Fruit fly (Drosophila melanogaster) whole organism, embryonic: ENCODE measurements around the gene Parg.
A peak's percentile ranks its signal among the peaks of the same experiment; 100 is the strongest.

Experiments used
- Asciz ChIP-seq: fragments of 200-800 bp; sonication (Bioruptor generic); optimal IDR thresholded peaks from 2 replicates; lab custom pipeline; 2017; ENCODE audit warnings: missing biosample characterization, mild to moderate bottlenecking, missing genetic modification characterization, missing genetic modification reagents
- Atf-2 ChIP-seq: fragments of 200-800 bp; sonication (Bioruptor generic); optimal IDR thresholded peaks from 2 replicates; lab custom pipeline; 2016; ENCODE audit warnings: missing biosample characterization, missing genetic modification characterization
- Bteb2 ChIP-seq: fragments of 200-800 bp; sonication (Bioruptor generic); optimal IDR thresholded peaks from 2 replicates; lab custom pipeline; 2016; ENCODE audit warnings: missing biosample characterization, missing genetic modification characterization
- CG10267 ChIP-seq: fragments of 200-800 bp; sonication (Bioruptor generic); optimal IDR thresholded peaks from 2 replicates; lab custom pipeline; 2018; ENCODE audit warnings: missing biosample characterization, mild to moderate bottlenecking, missing genetic modification characterization, moderate library complexity
- CG12155 ChIP-seq: fragments of 200-800 bp; sonication (Bioruptor generic); optimal IDR thresholded peaks from 3 replicates; lab custom pipeline; 2016; ENCODE audit warnings: missing biosample characterization, missing genetic modification characterization
- CG13624 ChIP-seq: fragments of 200-800 bp; sonication (Bioruptor generic); optimal IDR thresholded peaks from 2 replicates; lab custom pipeline; 2016; ENCODE audit warnings: missing biosample characterization, missing genetic modification characterization
- CG15269 ChIP-seq: fragments of 200-800 bp; sonication (Bioruptor generic); optimal IDR thresholded peaks from 2 replicates; lab custom pipeline; 2018; ENCODE audit warnings: missing biosample characterization, mild to moderate bottlenecking, missing genetic modification characterization, moderate library complexity
- CG1603 ChIP-seq: fragments of 200-800 bp; sonication (Bioruptor generic); optimal IDR thresholded peaks from 2 replicates; lab custom pipeline; 2019; ENCODE audit warnings: missing biosample characterization, mild to moderate bottlenecking, missing genetic modification characterization, moderate library complexity
- CG17328 ChIP-seq: fragments of 200-800 bp; sonication (Bioruptor generic); IDR thresholded peaks from 2 replicates; pipeline ENCODE4 v1.3.6; 2022; ENCODE audit warnings: missing biosample characterization, missing genetic modification characterization
- CG2116 ChIP-seq: fragments of 200-800 bp; sonication (Bioruptor generic); optimal IDR thresholded peaks from 3 replicates; lab custom pipeline; 2018; ENCODE audit warnings: missing biosample characterization, mild to moderate bottlenecking, missing genetic modification characterization
- CG34224 ChIP-seq: fragments of 200-800 bp; sonication (Bioruptor generic); IDR thresholded peaks from 3 replicates; pipeline ENCODE4 v1.3.6; 2022; ENCODE audit warnings: missing biosample characterization, missing genetic modification characterization; ENCODE audit not compliant: partially characterized antibody
- CG3838 ChIP-seq: fragments of 200-800 bp; sonication (Bioruptor generic); optimal IDR thresholded peaks from 3 replicates; lab custom pipeline; 2016; ENCODE audit warnings: missing biosample characterization, missing genetic modification characterization
- CG4707 ChIP-seq: fragments of 200-800 bp; sonication (Bioruptor generic); optimal IDR thresholded peaks from 2 replicates; lab custom pipeline; 2018; ENCODE audit warnings: missing biosample characterization, mild to moderate bottlenecking, missing genetic modification characterization, moderate library complexity
- CG4730 ChIP-seq: fragments of 200-800 bp; sonication (Bioruptor generic); IDR thresholded peaks from 2 replicates; pipeline ENCODE4 v1.3.6; 2022; ENCODE audit warnings: missing biosample characterization, missing genetic modification characterization
- CG7271 ChIP-seq: fragments of 200-800 bp; sonication (Bioruptor generic); optimal IDR thresholded peaks from 2 replicates; lab custom pipeline; 2018; ENCODE audit warnings: missing biosample characterization, mild to moderate bottlenecking, missing genetic modification characterization, moderate library complexity
- CG8089 ChIP-seq: fragments of 200-800 bp; sonication (Bioruptor generic); optimal IDR thresholded peaks from 3 replicates; lab custom pipeline; 2016; ENCODE audit warnings: missing biosample characterization, missing genetic modification characterization
- CG9215 ChIP-seq: fragments of 200-800 bp; sonication (Bioruptor generic); IDR thresholded peaks from 2 replicates; pipeline ENCODE4 v1.3.6; 2022; ENCODE audit warnings: missing biosample characterization, missing genetic modification characterization
- CG9797 ChIP-seq: fragments of 200-800 bp; sonication (Bioruptor generic); optimal IDR thresholded peaks from 3 replicates; lab custom pipeline; 2018; ENCODE audit warnings: missing biosample characterization, mild to moderate bottlenecking, missing genetic modification characterization
- D19A ChIP-seq: fragments of 200-800 bp; optimal IDR thresholded peaks from 3 replicates; lab custom pipeline; 2019; ENCODE audit warnings: missing biosample characterization, mild to moderate bottlenecking, missing genetic modification characterization, moderate library complexity
- Elba2 ChIP-seq: fragments of 200-800 bp; sonication (Bioruptor generic); optimal IDR thresholded peaks from 3 replicates; lab custom pipeline; 2016; ENCODE audit warnings: missing biosample characterization, missing genetic modification characterization
- GATAe ChIP-seq: fragments of 200-800 bp; sonication (Bioruptor generic); conservative IDR thresholded peaks from 2 replicates; pipeline ENCODE4 v1.3.6; 2022; ENCODE audit warnings: missing biosample characterization, missing genetic modification characterization
- H15 ChIP-seq: fragments of 200-800 bp; sonication (Bioruptor generic); IDR thresholded peaks from 3 replicates; pipeline ENCODE4 v1.3.6; 2022; ENCODE audit warnings: missing biosample characterization, missing genetic modification characterization
- HmgD ChIP-seq: fragments of 200-800 bp; sonication (Bioruptor generic); optimal IDR thresholded peaks from 3 replicates; lab custom pipeline; 2016; ENCODE audit warnings: missing biosample characterization, missing genetic modification characterization
- Max ChIP-seq: fragments of 200-800 bp; sonication (Bioruptor generic); optimal IDR thresholded peaks from 2 replicates; lab custom pipeline; 2016; ENCODE audit warnings: missing biosample characterization, mild to moderate bottlenecking, missing genetic modification characterization
- NC2α ChIP-seq: fragments of 200-800 bp; sonication (Bioruptor generic); optimal IDR thresholded peaks from 2 replicates; lab custom pipeline; 2016; ENCODE audit warnings: missing biosample characterization, missing genetic modification characterization
- Oaz ChIP-seq: fragments of 200-800 bp; sonication (Bioruptor generic); IDR thresholded peaks from 2 replicates; pipeline ENCODE4 v1.3.6; 2022; ENCODE audit warnings: missing biosample characterization, missing genetic modification characterization
- Trl ChIP-seq, 3 experiments: fragments of >200 bp in 2 of 3; fragments of 200-800 bp in 1 of 3; sonication (Bioruptor generic) in 1 of 3; optimal IDR thresholded peaks; 2 replicates in 1 of 3; 3 replicates in 2 of 3; lab custom pipeline; 2016 to 2017; ENCODE audit warnings: missing biosample characterization in 1 of 3, missing genetic modification characterization in 1 of 3
- crp ChIP-seq, 2 experiments: fragments of 200-800 bp; sonication (Bioruptor generic); optimal IDR thresholded peaks; 2 replicates in 1 of 2; 3 replicates in 1 of 2; lab custom pipeline; 2017; ENCODE audit warnings: missing biosample characterization in 2 of 2, missing genetic modification characterization in 2 of 2, mild to moderate bottlenecking in 1 of 2, moderate library complexity in 1 of 2
- gem ChIP-seq: fragments of 200-800 bp; sonication (Bioruptor generic); optimal IDR thresholded peaks from 2 replicates; lab custom pipeline; 2019; ENCODE audit warnings: missing biosample characterization, mild to moderate bottlenecking, missing genetic modification characterization, moderate library complexity
- jing ChIP-seq: fragments of 200-800 bp; sonication (Bioruptor generic); optimal IDR thresholded peaks from 2 replicates; lab custom pipeline; 2018; ENCODE audit warnings: missing biosample characterization, mild to moderate bottlenecking, missing genetic modification characterization
- kah ChIP-seq: fragments of 200-800 bp; sonication (Bioruptor generic); optimal IDR thresholded peaks from 2 replicates; lab custom pipeline; 2018; ENCODE audit warnings: missing biosample characterization, mild to moderate bottlenecking, missing genetic modification characterization
- kay ChIP-seq: fragments of 200-800 bp; sonication (Bioruptor generic); optimal IDR thresholded peaks from 2 replicates; lab custom pipeline; 2016; ENCODE audit warnings: missing biosample characterization, missing genetic modification characterization
- kni ChIP-seq: fragments of 200-800 bp; sonication (Bioruptor generic); optimal IDR thresholded peaks from 3 replicates; lab custom pipeline; 2017; ENCODE audit warnings: mild to moderate bottlenecking, missing biosample characterization, missing genetic modification reagents, missing genetic modification characterization
- nau ChIP-seq: fragments of 200-800 bp; sonication (Bioruptor generic); optimal IDR thresholded peaks from 3 replicates; lab custom pipeline; 2017; ENCODE audit warnings: missing biosample characterization, mild to moderate bottlenecking, missing genetic modification characterization, missing genetic modification reagents
- nerfin-1 ChIP-seq: fragments of 200-800 bp; sonication (Bioruptor generic); optimal IDR thresholded peaks from 3 replicates; lab custom pipeline; 2019; ENCODE audit warnings: missing biosample characterization, mild to moderate bottlenecking, missing genetic modification characterization, moderate library complexity
- nmo ChIP-seq: fragments of 200-800 bp; sonication (Bioruptor generic); optimal IDR thresholded peaks from 2 replicates; lab custom pipeline; 2018; ENCODE audit warnings: missing biosample characterization, mild to moderate bottlenecking, missing genetic modification characterization, moderate library complexity
- oc ChIP-seq: fragments of 200-800 bp; sonication (Bioruptor generic); optimal IDR thresholded peaks from 2 replicates; lab custom pipeline; 2018; ENCODE audit warnings: missing biosample characterization, mild to moderate bottlenecking, missing genetic modification characterization, moderate library complexity
- pita ChIP-seq: fragments of 200-800 bp; sonication (Bioruptor generic); optimal IDR thresholded peaks from 2 replicates; lab custom pipeline; 2017; ENCODE audit warnings: missing biosample characterization, mild to moderate bottlenecking, missing genetic modification characterization
- prd ChIP-seq, 3 experiments: fragments of >200 bp in 2 of 3; fragments of 200-800 bp in 1 of 3; sonication (Bioruptor generic) in 1 of 3; optimal IDR thresholded peaks in 2 of 3; IDR thresholded peaks in 1 of 3; 2 replicates in 2 of 3; 3 replicates in 1 of 3; pipeline versions ENCODE4 v1.3.6 to Lab custom; 2017 to 2022; ENCODE audit warnings: missing biosample characterization in 1 of 3, missing genetic modification characterization in 1 of 3
- seq ChIP-seq: fragments of 200-800 bp; sonication (Bioruptor generic); IDR thresholded peaks from 2 replicates; pipeline ENCODE4 v1.3.6; 2022; ENCODE audit warnings: missing biosample characterization, missing genetic modification characterization
- sr ChIP-seq: fragments of 200-800 bp; sonication (Bioruptor generic); IDR thresholded peaks from 3 replicates; pipeline ENCODE4 v1.3.6; 2022; ENCODE audit warnings: missing biosample characterization, missing genetic modification characterization
- sug ChIP-seq: fragments of 200-800 bp; optimal IDR thresholded peaks from 2 replicates; lab custom pipeline; 2019; ENCODE audit warnings: missing biosample characterization, mild to moderate bottlenecking, missing genetic modification characterization, moderate library complexity
- tgo ChIP-seq: fragments of 200-800 bp; sonication (Bioruptor generic); IDR thresholded peaks from 3 replicates; pipeline ENCODE4 v1.3.6; 2022; ENCODE audit warnings: missing biosample characterization, missing genetic modification characterization
- tin ChIP-seq: fragments of 200-800 bp; sonication (Bioruptor generic); optimal IDR thresholded peaks from 3 replicates; lab custom pipeline; 2016; ENCODE audit warnings: missing biosample characterization, missing genetic modification characterization
- tll ChIP-seq, 2 experiments: fragments of 200-800 bp in 1 of 2; fragments of >200 bp in 1 of 2; sonication (Bioruptor generic) in 1 of 2; optimal IDR thresholded peaks; 2 replicates each; lab custom pipeline; 2017 to 2019; ENCODE audit warnings: missing biosample characterization in 2 of 2, missing genetic modification characterization in 2 of 2, mild to moderate bottlenecking in 1 of 2, moderate library complexity in 1 of 2
- z ChIP-seq: fragments of 200-800 bp; sonication (Bioruptor generic); IDR thresholded peaks from 3 replicates; pipeline ENCODE4 v1.3.6; 2022; ENCODE audit warnings: missing biosample characterization, missing genetic modification characterization
- zf30C ChIP-seq: fragments of 200-800 bp; sonication (Bioruptor generic); optimal IDR thresholded peaks from 3 replicates; lab custom pipeline; 2018; ENCODE audit warnings: missing biosample characterization, mild to moderate bottlenecking, missing genetic modification characterization

Parg gene

dm6 chrX:3686469-3687410 lies 15.4 kb upstream of the Parg start (continued):
- TF ChIP-seq crp (GFP tag; optimal IDR thresholded peaks at IDR 0.05; lab: Kevin White, UChicago) (peak in 1 of 2 experiments; percentile 16), zf30C (no peak), CG4707 (GFP tag; lab: Kevin White, UChicago) (peak; percentile 74), CG8089 (GFP tag; lab: Kevin White, UChicago) (peak; percentile 47), nerfin-1 (tag; lab: Kevin White, UChicago) (peak; percentile 73), CG13624 (peak; percentile 10), sr (GFP tag; lab: Robert Waterston, UW) (no peak), D19A (tag; lab: Kevin White, UChicago) (peak; percentile 71), CG34224 (GFP tag; lab: Robert Waterston, UW) (no peak), jing (GFP tag; lab: Kevin White, UChicago) (peak; percentile 73), CG17328 (GFP tag; lab: Robert Waterston, UW) (peak; percentile 77), sug (tag; lab: Kevin White, UChicago) (no peak), CG4730 (GFP tag; lab: Robert Waterston, UW) (peak; percentile 41), oc (tag; lab: Kevin White, UChicago) (peak; percentile 32), prd (optimal IDR thresholded peaks at IDR 0.05; lab: Kevin White, UChicago) (no peak), prd (GFP tag; IDR thresholded peaks at IDR 0.05; lab: Robert Waterston, UW) (peak; percentile 83), CG7271 (tag; lab: Kevin White, UChicago) (no peak), HmgD (GFP tag; lab: Kevin White, UChicago) (peak; percentile 22), nmo (peak; percentile 81), kay (GFP tag; lab: Kevin White, UChicago) (peak; percentile 35), Max (GFP tag; lab: Kevin White, UChicago) (no peak), gem (peak; percentile 81), kah (GFP tag; lab: Kevin White, UChicago) (peak; percentile 23), z (no peak), CG1603 (tag; lab: Kevin White, UChicago) (peak; percentile 91), kni (GFP tag; lab: Kevin White, UChicago) (peak; percentile 68), CG2116 (GFP tag; lab: Kevin White, UChicago) (no peak), tll (GFP tag; optimal IDR thresholded peaks at IDR 0.05; lab: Kevin White, UChicago) (no peak), nau (GFP tag; lab: Kevin White, UChicago) (peak; percentile 62), tin (GFP tag; lab: Kevin White, UChicago) (peak; percentile 61), H15 (GFP tag; lab: Robert Waterston, UW) (peak; percentile 65), CG9797 (GFP tag; lab: Kevin White, UChicago) (no peak), CG9215 (GFP tag; lab: Robert Waterston, UW) (no peak), Atf-2 (GFP tag; lab: Kevin White, UChicago) (peak; percentile 24), GATAe (GFP tag; lab: Robert Waterston, UW) (no peak), NC2α (GFP tag; lab: Kevin White, UChicago) (peak; percentile 29), CG3838 (GFP tag; lab: Kevin White, UChicago) (peak; percentile 54), Trl (optimal IDR thresholded peaks at IDR 0.05; lab: Kevin White, UChicago) (peak; percentile 44 to 62), Trl (GFP tag; optimal IDR thresholded peaks at IDR 0.05; lab: Kevin White, UChicago) (peak; percentile 39), CG15269 (tag; lab: Kevin White, UChicago) (peak; percentile 56), tgo (peak; percentile 66), Elba2 (GFP tag; lab: Kevin White, UChicago) (no peak), pita (GFP tag; lab: Kevin White, UChicago) (no peak), Asciz (GFP tag; lab: Kevin White, UChicago) (peak; percentile 60), CG10267 (tag; lab: Kevin White, UChicago) (peak; percentile 63), Oaz (GFP tag; lab: Robert Waterston, UW) (0 out of 2 replicates have a peak, but pooled peaks have one; percentile 22), seq (0 out of 2 replicates have a peak, but pooled peaks have one; percentile 25), Bteb2 (GFP tag; lab: Kevin White, UChicago) (no peak), CG12155 (GFP tag; lab: Kevin White, UChicago) (no peak)
